Worm (Caenorhabditis elegans) whole organism, mixed stage, embryonic: ENCODE measurements around the gene F23H12.3.

Experiments used
- blmp-1 ChIP-seq: fragments of 150-350 bp; optimal IDR thresholded peaks from 2 replicates; lab custom pipeline; 2014; ENCODE audit warnings: missing biosample characterization, missing genetic modification characterization
- nhr-28 ChIP-seq: fragments of 150-350 bp; optimal IDR thresholded peaks from 2 replicates; lab custom pipeline; 2014; ENCODE audit warnings: missing biosample characterization, missing genetic modification characterization
- snpc-4 ChIP-seq: fragments of 150-350 bp; optimal IDR thresholded peaks from 2 replicates; lab custom pipeline; 2014; ENCODE audit warnings: missing biosample characterization, missing genetic modification characterization
- ztf-11 ChIP-seq: fragments of 150-350 bp; optimal IDR thresholded peaks from 2 replicates; lab custom pipeline; 2014; ENCODE audit warnings: missing biosample characterization, missing genetic modification characterization

- TF ChIP-seq ztf-11 (tag; lab: Kevin White, UChicago) (no peak), snpc-4 (no peak), nhr-28 (tag; lab: Kevin White, UChicago) (no peak), blmp-1 (tag; lab: Kevin White, UChicago) (no peak)
Observed at ce11 chrV:12331820-12332219, 13.1 kb upstream of the F23H12.3 start.
